Worm (Caenorhabditis elegans) whole organism, midembryonic: ENCODE results near the gene B0302.5.

Experiments used
- T22C8.4 ChIP-seq: fragments of 200-800 bp; sonication (Bioruptor generic); IDR thresholded peaks from 2 replicates; pipeline ENCODE4 v1.3.6; 2022; ENCODE audit warnings: missing genetic modification characterization, missing compliant biosample characterization
- cog-1 ChIP-seq: sonication (generic microtip); optimal IDR thresholded peaks from 2 replicates; lab custom pipeline; 2016; ENCODE audit warnings: missing genetic modification characterization, missing compliant biosample characterization
- flt-1 ChIP-seq: fragments of 200-800 bp; sonication (Bioruptor generic); IDR thresholded peaks from 2 replicates; pipeline ENCODE4 v1.3.6; 2022; ENCODE audit warnings: missing genetic modification characterization, missing compliant biosample characterization
- klf-2 ChIP-seq: fragments of 200-800 bp; sonication (Bioruptor generic); conservative IDR thresholded peaks from 2 replicates; pipeline ENCODE4 v1.3.6; 2022; ENCODE audit warnings: missing genetic modification reagents, missing genetic modification characterization, missing compliant biosample characterization
- med-1 ChIP-seq: sonication (generic microtip); optimal IDR thresholded peaks from 2 replicates; lab custom pipeline; 2017; ENCODE audit warnings: missing genetic modification characterization, mild to moderate bottlenecking, missing compliant biosample characterization, antibody characterized with exemption, missing genetic modification reagents; ENCODE audit not compliant: insufficient read depth
- ref-1 ChIP-seq: fragments of 200-800 bp; sonication (Bioruptor generic); conservative IDR thresholded peaks from 2 replicates; pipeline ENCODE4 v1.3.6; 2022; ENCODE audit warnings: missing genetic modification reagents, missing genetic modification characterization, missing compliant biosample characterization
- ztf-29 ChIP-seq: fragments of 200-800 bp; sonication (Bioruptor generic); IDR thresholded peaks from 2 replicates; pipeline ENCODE4 v1.3.6; 2022; ENCODE audit warnings: missing genetic modification reagents, missing genetic modification characterization, missing compliant biosample characterization

DNA sequence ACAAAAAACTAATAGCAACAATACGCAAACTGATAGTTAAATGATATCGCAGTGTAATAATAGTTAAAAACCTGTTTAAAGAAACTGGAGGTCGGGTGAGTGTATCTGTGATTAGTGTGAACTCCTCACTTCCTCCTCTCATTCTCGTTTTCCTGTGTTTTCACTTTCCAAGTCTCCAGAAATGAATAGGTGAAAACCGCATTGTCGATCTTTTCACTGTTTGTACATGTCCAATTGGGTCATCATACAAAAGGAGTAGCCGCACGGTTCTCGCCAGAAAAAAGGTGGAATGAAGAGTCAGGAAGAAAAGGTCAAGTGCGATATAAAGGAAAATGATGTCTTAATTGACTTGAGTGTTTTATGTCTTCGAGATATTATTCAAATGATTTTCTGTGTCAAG lies 16.6 kb upstream of the B0302.5 start:
- TF ChIP-seq cog-1 (no peak), klf-2 (GFP tag; lab: Robert Waterston, UW) (no peak), ref-1 (GFP tag; lab: Robert Waterston, UW) (no peak), flt-1 (GFP tag; lab: Robert Waterston, UW) (no peak), ztf-29 (GFP tag; lab: Robert Waterston, UW) (no peak), T22C8.4 (GFP tag; lab: Robert Waterston, UW) (no peak), med-1 (GFP tag; lab: Kevin White, UChicago) (no peak)
